Fruit fly (Drosophila melanogaster): ENCODE results near the gene CG11600.
A peak's percentile ranks its signal among the peaks of the same experiment; 100 is the strongest.

CG11600 gene

DNA sequence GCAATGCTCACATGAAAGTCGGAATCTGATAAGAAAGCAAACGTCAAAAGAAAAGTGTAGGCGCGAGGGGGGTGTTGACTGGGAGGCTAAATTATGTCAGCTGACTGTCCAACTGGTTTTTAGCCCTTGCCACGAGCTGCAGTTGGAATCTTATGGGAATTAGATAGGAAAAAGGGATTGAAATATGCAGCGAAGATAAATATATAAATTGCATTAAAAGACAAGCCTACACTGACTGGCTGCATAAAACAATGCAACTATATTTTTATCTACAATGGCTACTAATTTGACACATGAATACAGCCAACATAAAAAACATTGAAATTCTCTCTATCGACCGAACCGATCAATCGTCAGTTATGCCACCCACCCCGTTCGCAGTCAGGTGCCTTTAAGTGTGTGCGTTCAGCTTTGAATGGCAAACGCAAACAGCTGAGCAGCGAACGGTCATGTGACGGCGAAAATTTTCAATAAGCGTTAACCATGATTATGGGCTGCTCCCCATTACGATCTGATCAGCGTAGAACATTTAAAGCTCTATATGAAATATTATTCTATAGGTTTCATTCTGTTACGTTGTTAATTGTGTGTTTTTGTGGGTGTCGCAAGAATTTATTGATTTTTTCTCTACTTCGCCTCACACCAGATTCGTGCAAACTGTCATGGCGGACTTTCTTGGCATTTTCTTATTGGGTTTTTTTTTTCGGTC lies 9.5 kb upstream of the CG11600 start:
- TF ChIP-seq CG5204 (GFP tag; optimal IDR thresholded peaks at IDR 0.05) (no peak), toe (GFP tag; optimal IDR thresholded peaks at IDR 0.05) (peak; percentile 32), Hr96 (GFP tag; optimal IDR thresholded peaks at IDR 0.05) (peak; percentile 2), Crg-1 (GFP tag; optimal IDR thresholded peaks at IDR 0.05) (no peak), cnc (optimal IDR thresholded peaks at IDR 0.05) (no peak), tj (GFP tag; optimal IDR thresholded peaks at IDR 0.05) (no peak), CG1620 (GFP tag; optimal IDR thresholded peaks at IDR 0.05) (no peak), CG7045 (GFP tag; optimal IDR thresholded peaks at IDR 0.05) (no peak), bab1 (GFP tag; optimal IDR thresholded peaks at IDR 0.05) (no peak), CG12768 (GFP tag; optimal IDR thresholded peaks at IDR 0.05) (peak; percentile 3), CG11617 (GFP tag; optimal IDR thresholded peaks at IDR 0.05) (no peak), Clk (GFP tag; optimal IDR thresholded peaks at IDR 0.05) (no peak), ovo (GFP tag; optimal IDR thresholded peaks at IDR 0.05) (no peak), pad (GFP tag; optimal IDR thresholded peaks at IDR 0.05) (no peak), kay (GFP tag; ENCODE audit: borderline replicate concordance) (no peak), CG14711 (tag; optimal IDR thresholded peaks at IDR 0.05) (no peak), cic (GFP tag; optimal IDR thresholded peaks at IDR 0.05) (peak; percentile 19), CG7101 (tag; optimal IDR thresholded peaks at IDR 0.05) (no peak), Mnt (GFP tag; optimal IDR thresholded peaks at IDR 0.05) (peak; percentile 54), CG33017 (tag; optimal IDR thresholded peaks at IDR 0.05) (no peak)

- TF ChIP-seq CG5204 (GFP tag; optimal IDR thresholded peaks at IDR 0.05) (no peak), CG7101 (tag; optimal IDR thresholded peaks at IDR 0.05) (peak; percentile 79), ovo (GFP tag; optimal IDR thresholded peaks at IDR 0.05) (peak; percentile 91), pad (GFP tag; optimal IDR thresholded peaks at IDR 0.05) (peak; percentile 85), CG14711 (tag; optimal IDR thresholded peaks at IDR 0.05) (peak; percentile 63), CG33017 (tag; optimal IDR thresholded peaks at IDR 0.05) (peak; percentile 66), Crg-1 (GFP tag; optimal IDR thresholded peaks at IDR 0.05) (peak; percentile 90), CG11617 (GFP tag; optimal IDR thresholded peaks at IDR 0.05) (no peak), Mnt (GFP tag; optimal IDR thresholded peaks at IDR 0.05) (peak; percentile 92), tj (GFP tag; optimal IDR thresholded peaks at IDR 0.05) (peak; percentile 3), toe (GFP tag; optimal IDR thresholded peaks at IDR 0.05) (peak; percentile 81), kay (GFP tag; ENCODE audit: borderline replicate concordance) (no peak), Hr96 (GFP tag; optimal IDR thresholded peaks at IDR 0.05) (peak; percentile 82), cic (GFP tag; optimal IDR thresholded peaks at IDR 0.05) (peak; percentile 89), cnc (optimal IDR thresholded peaks at IDR 0.05) (no peak), CG1620 (GFP tag; optimal IDR thresholded peaks at IDR 0.05) (peak; percentile 95), Clk (GFP tag; optimal IDR thresholded peaks at IDR 0.05) (peak; percentile 83), CG7045 (GFP tag; optimal IDR thresholded peaks at IDR 0.05) (peak; percentile 53), CG12768 (GFP tag; optimal IDR thresholded peaks at IDR 0.05) (peak; percentile 61), bab1 (GFP tag; optimal IDR thresholded peaks at IDR 0.05) (peak; percentile 81)
Observed at dm6 chr3R:12627691-12628148, 8.6 kb upstream of the CG11600 start, which contains the start of the genes Vha55 and Snx3. Vha55 (minus strand) TSS chr3R:12627829. Snx3 (plus strand) TSS chr3R:12628031.

DNA sequence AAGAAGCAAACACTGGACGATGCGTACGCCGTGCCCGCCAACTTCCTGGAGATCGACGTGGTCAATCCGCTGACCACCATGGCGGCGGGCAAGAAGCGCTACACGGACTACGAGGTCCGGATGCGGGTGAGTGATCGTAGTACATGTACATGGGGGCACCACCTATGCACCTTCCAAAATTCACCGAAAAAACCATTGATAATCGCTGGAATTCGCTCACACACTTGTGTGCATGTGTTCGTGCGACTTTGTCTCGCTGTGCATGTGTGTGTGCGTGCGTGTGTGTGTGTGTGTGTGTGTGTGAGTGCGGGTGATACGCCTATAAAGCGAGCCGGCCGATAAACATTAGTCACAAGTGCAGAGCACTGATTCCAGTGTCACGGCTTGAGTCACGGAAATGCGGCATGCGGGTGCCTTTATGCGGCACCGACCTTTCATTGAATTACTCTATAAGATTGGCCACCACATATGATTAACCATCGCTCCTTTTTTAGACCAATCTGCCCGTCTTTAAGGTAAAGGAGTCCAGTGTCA lies 7.9 kb upstream of the CG11600 start:
- TF ChIP-seq bab1 (GFP tag; optimal IDR thresholded peaks at IDR 0.05) (no peak), CG7101 (tag; optimal IDR thresholded peaks at IDR 0.05) (no peak), cnc (optimal IDR thresholded peaks at IDR 0.05) (no peak), kay (GFP tag; ENCODE audit: borderline replicate concordance) (peak; percentile 81)

- TF ChIP-seq cnc (optimal IDR thresholded peaks at IDR 0.05) (no peak), CG12768 (GFP tag; optimal IDR thresholded peaks at IDR 0.05) (no peak), Hr96 (GFP tag; optimal IDR thresholded peaks at IDR 0.05) (no peak), CG33017 (tag; optimal IDR thresholded peaks at IDR 0.05) (peak; percentile 41), Crg-1 (GFP tag; optimal IDR thresholded peaks at IDR 0.05) (peak; percentile 50), ovo (GFP tag; optimal IDR thresholded peaks at IDR 0.05) (peak; percentile 0), CG14711 (tag; optimal IDR thresholded peaks at IDR 0.05) (peak; percentile 57), tj (GFP tag; optimal IDR thresholded peaks at IDR 0.05) (peak; percentile 8), CG11617 (GFP tag; optimal IDR thresholded peaks at IDR 0.05) (peak; percentile 17), kay (GFP tag; ENCODE audit: borderline replicate concordance) (peak; percentile 71), Mnt (GFP tag; optimal IDR thresholded peaks at IDR 0.05) (peak; percentile 13), CG7045 (GFP tag; optimal IDR thresholded peaks at IDR 0.05) (no peak), Clk (GFP tag; optimal IDR thresholded peaks at IDR 0.05) (no peak), CG7101 (tag; optimal IDR thresholded peaks at IDR 0.05) (peak; percentile 61), pad (GFP tag; optimal IDR thresholded peaks at IDR 0.05) (peak; percentile 7), cic (GFP tag; optimal IDR thresholded peaks at IDR 0.05) (no peak), bab1 (GFP tag; optimal IDR thresholded peaks at IDR 0.05) (peak; percentile 59), CG1620 (GFP tag; optimal IDR thresholded peaks at IDR 0.05) (no peak), toe (GFP tag; optimal IDR thresholded peaks at IDR 0.05) (peak; percentile 43), CG5204 (GFP tag; optimal IDR thresholded peaks at IDR 0.05) (no peak)
Observed at dm6 chr3R:12630369-12630768, 6.0 kb upstream of the CG11600 start, which contains the start of gene Not10. Not10 (plus strand) TSS chr3R:12630647.

DNA sequence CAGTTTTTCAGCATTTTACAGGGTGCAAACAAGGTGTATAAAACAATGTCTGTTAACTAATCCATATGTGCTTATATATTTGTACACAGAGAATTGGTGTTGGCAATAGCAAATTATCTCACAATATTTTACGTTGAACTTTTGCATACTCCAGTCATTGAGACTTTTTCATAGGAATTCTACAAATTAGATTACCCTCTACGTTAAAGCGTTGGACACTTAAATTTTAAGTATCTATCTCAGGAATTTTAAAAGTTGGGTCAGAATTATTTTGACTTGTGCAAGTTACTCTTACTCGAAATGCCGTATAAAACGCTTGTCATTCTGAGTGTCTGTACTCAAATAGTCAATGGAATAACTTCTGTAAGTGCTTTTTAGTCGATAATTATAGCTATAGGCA lies 3.3 kb upstream of the CG11600 start, which contains the start of gene CG18530:
CG18530 (plus strand) TSS at position 301 of the 400 bp plus-strand sequence.
- TF ChIP-seq Clk (GFP tag; optimal IDR thresholded peaks at IDR 0.05) = no peak

dm6 chr3R:12634617-12635016 lies 1.7 kb upstream of the CG11600 start, which contains the start of gene CG11598:
CG11598 (plus strand) TSS chr3R:12634917.
- TF ChIP-seq CG5204 (GFP tag; optimal IDR thresholded peaks at IDR 0.05) (no peak), kay (GFP tag; ENCODE audit: borderline replicate concordance) (no peak), Crg-1 (GFP tag; optimal IDR thresholded peaks at IDR 0.05) (no peak), Mnt (GFP tag; optimal IDR thresholded peaks at IDR 0.05) (no peak), CG12768 (GFP tag; optimal IDR thresholded peaks at IDR 0.05) (no peak), CG11617 (GFP tag; optimal IDR thresholded peaks at IDR 0.05) (no peak), Hr96 (GFP tag; optimal IDR thresholded peaks at IDR 0.05) (no peak), CG7101 (tag; optimal IDR thresholded peaks at IDR 0.05) (no peak), CG33017 (tag; optimal IDR thresholded peaks at IDR 0.05) (no peak), CG1620 (GFP tag; optimal IDR thresholded peaks at IDR 0.05) (no peak), pad (GFP tag; optimal IDR thresholded peaks at IDR 0.05) (no peak), cic (GFP tag; optimal IDR thresholded peaks at IDR 0.05) (no peak), toe (GFP tag; optimal IDR thresholded peaks at IDR 0.05) (no peak), tj (GFP tag; optimal IDR thresholded peaks at IDR 0.05) (no peak), ovo (GFP tag; optimal IDR thresholded peaks at IDR 0.05) (no peak), CG14711 (tag; optimal IDR thresholded peaks at IDR 0.05) (no peak), CG7045 (GFP tag; optimal IDR thresholded peaks at IDR 0.05) (no peak), Clk (GFP tag; optimal IDR thresholded peaks at IDR 0.05) (no peak), cnc (optimal IDR thresholded peaks at IDR 0.05) (no peak), bab1 (GFP tag; optimal IDR thresholded peaks at IDR 0.05) (no peak)
